ENCODE assay signal across 4 worm cellular contexts in genomic region chrIV:7310410-7310809, ce11.
TF ChIP-seq lines count a peak whose summit lies in the region.

Gene grl-4, minus strand, starts transcription at chrIV:7310760.

TF ChIP-seq in whole organism, L2 larva, 48 proteins besides CTCF, POLR2A, EP300 and RAD21:
- TF ChIP-seq gmeb-1 (tag; optimal IDR thresholded peaks at IDR 0.05; lab: Kevin White, UChicago) (no peak), Y55F3AM.14 (GFP tag; optimal IDR thresholded peaks at IDR 0.05; lab: Kevin White, UChicago) (peak; percentile 3), peb-1 (tag; optimal IDR thresholded peaks at IDR 0.05; lab: Kevin White, UChicago) (no peak), nhr-77 (tag; optimal IDR thresholded peaks at IDR 0.05; lab: Kevin White, UChicago) (no peak), crh-2 (tag; optimal IDR thresholded peaks at IDR 0.05; lab: Kevin White, UChicago) (no peak)

TF ChIP-seq in whole organism, L4 larva, 104 proteins besides CTCF, POLR2A, EP300 and RAD21:
- TF ChIP-seq egl-43 (GFP tag; IDR thresholded peaks at IDR 0.05; lab: Robert Waterston, UW), result peak; percentile 55; the same call in 1 of the 2 replicates
- 0 out of 2 replicates have a peak, but pooled peaks have one; percentile 35 for TF ChIP-seq saeg-2 (GFP tag; IDR thresholded peaks at IDR 0.05; lab: Robert Waterston, UW)
- TF ChIP-seq mes-2 (tag; optimal IDR thresholded peaks at IDR 0.05; lab: Kevin White, UChicago; ENCODE audit: poor library complexity, severe bottlenecking), result no peak
- peak; percentile 81; the same call in 1 of the 2 replicates for TF ChIP-seq set-16 (GFP tag; IDR thresholded peaks at IDR 0.05; lab: Robert Waterston, UW)
- TF ChIP-seq F26F4.8 (GFP tag; conservative IDR thresholded peaks at IDR 0.05; lab: Robert Waterston, UW), result no peak
- no peak for TF ChIP-seq ceh-82 (tag; optimal IDR thresholded peaks at IDR 0.05; lab: Kevin White, UChicago)
- TF ChIP-seq nhr-28 (tag; optimal IDR thresholded peaks at IDR 0.05; lab: Kevin White, UChicago), result no peak

TF ChIP-seq in whole organism, mixed stage, embryonic, 35 proteins besides CTCF, POLR2A, EP300 and RAD21:
- no peak for TF ChIP-seq ceh-83 (GFP tag; optimal IDR thresholded peaks at IDR 0.05; lab: Kevin White, UChicago)
- TF ChIP-seq nhr-2 (tag; optimal IDR thresholded peaks at IDR 0.05; lab: Kevin White, UChicago), result no peak
- no peak for TF ChIP-seq elt-3 (tag; optimal IDR thresholded peaks at IDR 0.05; lab: Kevin White, UChicago)
- TF ChIP-seq sptf-1 (tag; optimal IDR thresholded peaks at IDR 0.05; lab: Kevin White, UChicago), result peak; percentile 5
- no peak for TF ChIP-seq sem-2 (GFP tag; optimal IDR thresholded peaks at IDR 0.05; lab: Kevin White, UChicago)

TF ChIP-seq in whole organism, young adult, 124 proteins besides CTCF, POLR2A, EP300 and RAD21:
- TF ChIP-seq egrh-3 (GFP tag; IDR thresholded peaks at IDR 0.05; lab: Robert Waterston, UW) (peak; percentile 53; the same call in 1 of the 2 replicates), tlf-1 (GFP tag; optimal IDR thresholded peaks at IDR 0.05; lab: Kevin White, UChicago) (no peak), ztf-28 (GFP tag; IDR thresholded peaks at IDR 0.05; lab: Robert Waterston, UW) (0 out of 2 replicates have a peak, but pooled peaks have one; percentile 12)
